Worm (Caenorhabditis elegans) whole organism, late embryonic: ENCODE data around the gene cisd-3.2.

Source experiments
- F13H6.1 ChIP-seq: sonication (generic microtip); optimal IDR thresholded peaks from 2 replicates; lab custom pipeline; 2016; ENCODE audit warnings: missing genetic modification characterization, missing compliant biosample characterization
- ceh-18 ChIP-seq: sonication (generic microtip); optimal IDR thresholded peaks from 2 replicates; lab custom pipeline; 2016; ENCODE audit warnings: missing genetic modification characterization, missing compliant biosample characterization
- fkh-10 ChIP-seq: fragments of 150-350 bp; optimal IDR thresholded peaks from 2 replicates; lab custom pipeline; 2014; ENCODE audit warnings: missing biosample characterization, missing genetic modification reagents, missing genetic modification characterization
- pag-3 ChIP-seq: sonication (generic microtip); optimal IDR thresholded peaks from 2 replicates; lab custom pipeline; 2016; ENCODE audit warnings: missing compliant biosample characterization, missing genetic modification characterization, borderline replicate concordance
- pat-9 ChIP-seq: fragments of 200-800 bp; sonication (Bioruptor generic); optimal IDR thresholded peaks from 2 replicates; lab custom pipeline; 2018; ENCODE audit warnings: mild to moderate bottlenecking, missing genetic modification characterization, moderate library complexity, missing compliant biosample characterization
- sdc-2 ChIP-seq: sonication (generic microtip); optimal IDR thresholded peaks from 2 replicates; lab custom pipeline; 2016; ENCODE audit warnings: missing genotype, missing genetic modification characterization, missing compliant biosample characterization
- tbx-2 ChIP-seq: sonication (generic microtip); optimal IDR thresholded peaks from 2 replicates; lab custom pipeline; 2016; ENCODE audit warnings: missing genetic modification characterization, missing compliant biosample characterization

ce11 chrIII:1533615-1534014 is 6.7 kb upstream of the cisd-3.2 start, which contains the start of gene mtg-1:
- no peak for TF ChIP-seq ceh-18 (tag; lab: Kevin White, UChicago)
- TF ChIP-seq F13H6.1 (tag; lab: Kevin White, UChicago), result no peak
- no peak for TF ChIP-seq pat-9 (tag; lab: Kevin White, UChicago)
- TF ChIP-seq pag-3, result no peak
- no peak for TF ChIP-seq tbx-2 (tag; lab: Kevin White, UChicago)
- TF ChIP-seq fkh-10 (GFP tag; lab: Kevin White, UChicago), result no peak
- TF ChIP-seq sdc-2 (tag; lab: Kevin White, UChicago), result no peak
